Fruit fly (Drosophila melanogaster): ENCODE results near the gene Drsl3.

Gene Drsl3

dm6 chr3L:3351814-3352359 lies 37.1 kb downstream of the Drsl3 start:
- TF ChIP-seq salm (tag; optimal IDR thresholded peaks at IDR 0.05), result peak; percentile 8
- 0 out of 2 replicates have a peak, but pooled peaks have one; percentile 24 for TF ChIP-seq vvl (GFP tag; IDR thresholded peaks at IDR 0.05)
- peak; percentile 72 for TF ChIP-seq kni (GFP tag; optimal IDR thresholded peaks at IDR 0.05)
- TF ChIP-seq abd-A (tag; optimal IDR thresholded peaks at IDR 0.05), result peak; percentile 48
- TF ChIP-seq fd96Cb (tag; optimal IDR thresholded peaks at IDR 0.05), result no peak
- TF ChIP-seq klu (GFP tag; IDR thresholded peaks at IDR 0.05), result no peak
- TF ChIP-seq Blimp-1 (GFP tag; optimal IDR thresholded peaks at IDR 0.05), result peak; percentile 83
- no peak for TF ChIP-seq ewg (GFP tag; optimal IDR thresholded peaks at IDR 0.05)
- no peak for TF ChIP-seq exex (tag; optimal IDR thresholded peaks at IDR 0.05)
- no peak for TF ChIP-seq CG2678 (tag; optimal IDR thresholded peaks at IDR 0.05)
- TF ChIP-seq grn (GFP tag; optimal IDR thresholded peaks at IDR 0.05), result peak; percentile 67
- TF ChIP-seq CG17829 (tag; optimal IDR thresholded peaks at IDR 0.05), result no peak
- TF ChIP-seq ken (GFP tag; IDR thresholded peaks at IDR 0.05), result no peak
- TF ChIP-seq bbx (GFP tag; IDR thresholded peaks at IDR 0.05; ENCODE audit: partially characterized antibody), result 0 out of 2 replicates have a peak, but pooled peaks have one; percentile 47
- peak; percentile 66 for TF ChIP-seq Med (GFP tag)
- TF ChIP-seq Mad (GFP tag; optimal IDR thresholded peaks at IDR 0.05), result no peak
- peak; percentile 50 for TF ChIP-seq oc (tag; optimal IDR thresholded peaks at IDR 0.05)
- no peak for TF ChIP-seq CG9727 (GFP tag; optimal IDR thresholded peaks at IDR 0.05)
- no peak for TF ChIP-seq az2 (GFP tag; optimal IDR thresholded peaks at IDR 0.05)
- peak; percentile 9 for TF ChIP-seq pros (GFP tag; optimal IDR thresholded peaks at IDR 0.05)
- TF ChIP-seq ac (GFP tag; optimal IDR thresholded peaks at IDR 0.05), result no peak
- no peak for TF ChIP-seq cwo (GFP tag; optimal IDR thresholded peaks at IDR 0.05)

dm6 chr3L:3352516-3352915 lies 37.7 kb downstream of the Drsl3 start:
- TF ChIP-seq CG33557 (GFP tag; optimal IDR thresholded peaks at IDR 0.05) (peak; percentile 23), vnd (GFP tag; IDR thresholded peaks at IDR 0.05; ENCODE audit: partially characterized antibody) (no peak), CG42726 (GFP tag; IDR thresholded peaks at IDR 0.05; ENCODE audit: partially characterized antibody) (no peak), eve (GFP tag; optimal IDR thresholded peaks at IDR 0.05) (no peak), CG4707 (GFP tag; optimal IDR thresholded peaks at IDR 0.05) (peak; percentile 53), Blimp-1 (GFP tag; optimal IDR thresholded peaks at IDR 0.05) (peak; percentile 94)

dm6 chr3L:3353297-3353696 lies 38.5 kb downstream of the Drsl3 start:
- TF ChIP-seq vvl (GFP tag; IDR thresholded peaks at IDR 0.05), result peak; percentile 59; the same call in 1 of the 2 replicates
- TF ChIP-seq pho (GFP tag; optimal IDR thresholded peaks at IDR 0.05), result no peak
- TF ChIP-seq crc (GFP tag; optimal IDR thresholded peaks at IDR 0.05), result no peak
- no peak for TF ChIP-seq bowl (GFP tag; IDR thresholded peaks at IDR 0.05)
- no peak for TF ChIP-seq odd (GFP tag; optimal IDR thresholded peaks at IDR 0.05)
- peak; percentile 74 for TF ChIP-seq oc (tag; optimal IDR thresholded peaks at IDR 0.05)
- no peak for TF ChIP-seq CG11723 (GFP tag; optimal IDR thresholded peaks at IDR 0.05)
- TF ChIP-seq kni (GFP tag; optimal IDR thresholded peaks at IDR 0.05), result peak; percentile 42
- TF ChIP-seq grn (GFP tag; optimal IDR thresholded peaks at IDR 0.05), result no peak
- TF ChIP-seq pum (GFP tag; optimal IDR thresholded peaks at IDR 0.05), result no peak
- TF ChIP-seq repo (GFP tag; optimal IDR thresholded peaks at IDR 0.05), result no peak
- no peak for TF ChIP-seq CG34224 (GFP tag; IDR thresholded peaks at IDR 0.05; ENCODE audit: partially characterized antibody)
- no peak for TF ChIP-seq CG6254 (GFP tag; optimal IDR thresholded peaks at IDR 0.05)
- no peak for TF ChIP-seq sob (GFP tag; IDR thresholded peaks at IDR 0.05)
- peak in 1 of 2 experiments; percentile 90 for TF ChIP-seq Hr78 (GFP tag; optimal IDR thresholded peaks at IDR 0.05)
- TF ChIP-seq Adf1 (GFP tag; IDR thresholded peaks at IDR 0.05), result no peak
